Fruit fly (Drosophila melanogaster) whole organism, pupa: ENCODE measurements around the gene CG13386.

ENCODE experiments used
- CG12605 ChIP-seq: fragments of 200-800 bp; sonication (Bioruptor generic); IDR thresholded peaks from 2 replicates; pipeline ENCODE4 v1.3.6; 2022; ENCODE audit warnings: missing biosample characterization, missing genetic modification characterization
- CG13204 ChIP-seq: fragments of 200-800 bp; sonication (Bioruptor generic); optimal IDR thresholded peaks from 2 replicates; lab custom pipeline; 2018; ENCODE audit warnings: missing biosample characterization, mild to moderate bottlenecking, missing genetic modification characterization, moderate library complexity
- CG15710 ChIP-seq: fragments of 200-800 bp; sonication (Bioruptor generic); optimal IDR thresholded peaks from 2 replicates; lab custom pipeline; 2018; ENCODE audit warnings: missing biosample characterization, mild to moderate bottlenecking, missing genetic modification characterization, moderate library complexity
- CG32121 ChIP-seq: fragments of 200-800 bp; sonication (Bioruptor generic); IDR thresholded peaks from 2 replicates; pipeline ENCODE4 v1.3.6; 2022; ENCODE audit warnings: missing biosample characterization, missing genetic modification characterization
- CG4496 ChIP-seq: fragments of 200-800 bp; sonication (Bioruptor generic); IDR thresholded peaks from 3 replicates; pipeline ENCODE4 v1.3.6; 2022; ENCODE audit warnings: missing biosample characterization, missing genetic modification characterization
- CG8301 ChIP-seq: fragments of 200-800 bp; sonication (Bioruptor generic); optimal IDR thresholded peaks from 2 replicates; lab custom pipeline; 2018; ENCODE audit warnings: missing biosample characterization, mild to moderate bottlenecking, missing genetic modification characterization
- D1 ChIP-seq: fragments of 200-800 bp; sonication (Bioruptor generic); optimal IDR thresholded peaks from 2 replicates; lab custom pipeline; 2018; ENCODE audit warnings: missing biosample characterization, mild to moderate bottlenecking, missing genetic modification characterization, moderate library complexity
- EcR ChIP-seq: fragments of 200-800 bp; sonication (Bioruptor generic); optimal IDR thresholded peaks from 3 replicates; lab custom pipeline; 2019; ENCODE audit warnings: missing biosample characterization, missing genetic modification characterization, mild to moderate bottlenecking, moderate library complexity, missing genetic modification reagents
- Ets98B ChIP-seq: fragments of 200-800 bp; sonication (Bioruptor generic); IDR thresholded peaks from 2 replicates; pipeline ENCODE4 v1.3.6; 2022; ENCODE audit warnings: missing biosample characterization, missing genetic modification characterization
- Pif1A ChIP-seq: fragments of 200-800 bp; sonication (Bioruptor generic); optimal IDR thresholded peaks from 3 replicates; lab custom pipeline; 2016; ENCODE audit warnings: missing biosample characterization, missing genetic modification characterization
- Snoo ChIP-seq: fragments of 200-800 bp; sonication (Bioruptor generic); optimal IDR thresholded peaks from 3 replicates; lab custom pipeline; 2017; ENCODE audit warnings: missing biosample characterization, mild to moderate bottlenecking, missing genetic modification characterization, inconsistent platforms
- fd96Ca ChIP-seq: fragments of 200-800 bp; sonication (Bioruptor generic); IDR thresholded peaks from 3 replicates; pipeline ENCODE4 v1.3.6; 2022; ENCODE audit warnings: missing biosample characterization, missing genetic modification characterization
- rn ChIP-seq: fragments of 200-800 bp; sonication (Bioruptor generic); IDR thresholded peaks from 2 replicates; pipeline ENCODE4 v1.3.6; 2022; ENCODE audit warnings: missing biosample characterization, missing genetic modification characterization

dm6 chr2L:8442147-8442546, 43.3 kb downstream of the CG13386 start, which contains the start of gene CG31897:
- TF ChIP-seq CG8301 (tag; lab: Kevin White, UChicago) (no peak), CG13204 (no peak), CG32121 (GFP tag; lab: Robert Waterston, UW) (no peak), EcR (GFP tag; lab: Kevin White, UChicago) (no peak), fd96Ca (no peak), Pif1A (GFP tag; lab: Kevin White, UChicago) (no peak), CG4496 (GFP tag; lab: Robert Waterston, UW) (no peak), CG12605 (GFP tag; lab: Robert Waterston, UW) (no peak), CG15710 (no peak), D1 (tag; lab: Kevin White, UChicago) (no peak), Ets98B (GFP tag; lab: Robert Waterston, UW) (no peak), rn (no peak), Snoo (no peak)
